Worm (Caenorhabditis elegans) whole organism, L1 larva: ENCODE results near the gene clec-145.

ENCODE experiments used
- Y116A8C.19 ChIP-seq: sonication (generic microtip); optimal IDR thresholded peaks from 2 replicates; lab custom pipeline; 2016; ENCODE audit warnings: missing compliant biosample characterization, missing genetic modification characterization, borderline replicate concordance
- aly-2 ChIP-seq: fragments of 150-350 bp; optimal IDR thresholded peaks from 2 replicates; lab custom pipeline; 2014; ENCODE audit warnings: missing biosample characterization, missing genetic modification characterization
- ama-1 ChIP-seq: fragments of 150-350 bp; optimal IDR thresholded peaks from 2 replicates; lab custom pipeline; 2014
- ceh-63 ChIP-seq: fragments of 200-800 bp; sonication (Bioruptor generic); optimal IDR thresholded peaks from 2 replicates; lab custom pipeline; 2018; ENCODE audit warnings: mild to moderate bottlenecking, missing genetic modification characterization, missing compliant biosample characterization
- efl-1 ChIP-seq, 4 experiments: fragments of 150-350 bp; optimal IDR thresholded peaks in 3 of 4; peaks in 1 of 4; 1 replicate in 1 of 4; 2 replicates in 3 of 4; lab custom pipeline; 2014; ENCODE audit warnings: missing biosample characterization in 2 of 4, missing genetic modification characterization in 2 of 4, missing genetic modification reagents in 2 of 4
- nhr-28 ChIP-seq: fragments of 150-350 bp; optimal IDR thresholded peaks from 2 replicates; lab custom pipeline; 2014; ENCODE audit warnings: missing biosample characterization, missing genetic modification characterization
- sox-4 ChIP-seq: sonication (generic microtip); optimal IDR thresholded peaks from 2 replicates; lab custom pipeline; 2016; ENCODE audit warnings: missing genetic modification characterization, missing compliant biosample characterization
- sup-37 ChIP-seq: fragments of 200-800 bp; sonication (Bioruptor generic); optimal IDR thresholded peaks from 2 replicates; lab custom pipeline; 2018; ENCODE audit warnings: mild to moderate bottlenecking, missing genetic modification characterization, missing compliant biosample characterization
- unc-86 ChIP-seq: sonication (generic microtip); optimal IDR thresholded peaks from 2 replicates; lab custom pipeline; 2016; ENCODE audit warnings: missing genetic modification characterization, missing compliant biosample characterization

DNA sequence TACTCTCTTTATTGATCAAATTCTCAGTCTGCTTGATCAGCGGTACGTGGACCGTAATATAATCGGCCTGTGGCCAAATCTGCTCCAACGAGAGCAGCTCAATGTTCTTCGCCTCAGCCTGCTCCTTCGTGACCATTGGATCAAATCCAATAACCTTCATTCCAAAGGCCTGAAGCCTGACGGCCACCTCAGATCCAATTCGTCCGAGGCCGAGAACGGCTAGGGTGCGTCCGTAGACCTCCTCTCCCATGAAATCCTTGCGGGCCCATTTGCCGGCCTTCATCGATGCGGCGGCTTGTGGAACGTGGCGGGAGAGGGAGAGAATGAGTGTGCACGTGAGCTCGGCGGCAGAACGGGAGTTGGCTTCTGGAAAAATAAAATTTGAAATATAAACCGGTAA lies 47.1 kb upstream of the clec-145 start:
- TF ChIP-seq sox-4 (tag; lab: Kevin White, UChicago): no peak
- no peak for TF ChIP-seq sup-37
- TF ChIP-seq unc-86: no peak
- TF ChIP-seq aly-2 (tag; lab: Kevin White, UChicago): no peak
- TF ChIP-seq efl-1 (optimal IDR thresholded peaks at IDR 0.05; lab: Kevin White, UChicago): no peak
- TF ChIP-seq efl-1 (GFP tag; optimal IDR thresholded peaks at IDR 0.05 in 1 of 2; lab: Kevin White, UChicago): no peak
- no peak for TF ChIP-seq Y116A8C.19
- no peak for TF ChIP-seq ama-1 (lab: Kevin White, UChicago)
- TF ChIP-seq nhr-28 (tag; lab: Kevin White, UChicago): no peak
- TF ChIP-seq ceh-63: no peak
